Fruit fly (Drosophila melanogaster) whole organism, prepupa: ENCODE data around the gene Task6.
A peak's percentile ranks its signal among the peaks of the same experiment; 100 is the strongest.

Experiments
- Blimp-1 ChIP-seq: fragments of 200-800 bp; sonication (Bioruptor generic); optimal IDR thresholded peaks from 3 replicates; lab custom pipeline; 2017; ENCODE audit warnings: missing biosample characterization, missing genetic modification characterization, mild to moderate bottlenecking, moderate library complexity, missing genetic modification reagents
- CG10631 ChIP-seq: fragments of 200-800 bp; sonication (Bioruptor generic); optimal IDR thresholded peaks from 2 replicates; lab custom pipeline; 2016; ENCODE audit warnings: missing biosample characterization, missing genetic modification characterization
- CG10669 ChIP-seq: fragments of 200-800 bp; sonication (Bioruptor generic); optimal IDR thresholded peaks from 3 replicates; lab custom pipeline; 2018; ENCODE audit warnings: missing biosample characterization, mild to moderate bottlenecking, missing genetic modification characterization, moderate library complexity
- CG11294 ChIP-seq: fragments of 200-800 bp; sonication (Bioruptor generic); IDR thresholded peaks from 2 replicates; pipeline ENCODE4 v1.3.6; 2022; ENCODE audit warnings: missing biosample characterization, missing genetic modification characterization
- CG11762 ChIP-seq: fragments of 200-800 bp; sonication (Bioruptor generic); optimal IDR thresholded peaks from 3 replicates; lab custom pipeline; 2016; ENCODE audit warnings: missing biosample characterization, missing genetic modification characterization; ENCODE audit not compliant: insufficient read depth
- CG11902 ChIP-seq: fragments of 200-800 bp; sonication (Bioruptor generic); optimal IDR thresholded peaks from 3 replicates; lab custom pipeline; 2016; ENCODE audit warnings: missing biosample characterization, missing genetic modification characterization
- CG15336 ChIP-seq: fragments of 200-800 bp; sonication (Bioruptor generic); IDR thresholded peaks from 2 replicates; pipeline ENCODE4 v1.3.6; 2022; ENCODE audit warnings: missing biosample characterization, missing genetic modification characterization
- CG16779 ChIP-seq: fragments of 200-800 bp; sonication (Bioruptor generic); optimal IDR thresholded peaks from 3 replicates; lab custom pipeline; 2017; ENCODE audit warnings: missing biosample characterization, mild to moderate bottlenecking, missing genetic modification characterization
- CG3032 ChIP-seq: fragments of 200-800 bp; optimal IDR thresholded peaks from 2 replicates; lab custom pipeline; 2019; ENCODE audit warnings: missing biosample characterization, mild to moderate bottlenecking, missing genetic modification characterization, moderate library complexity
- CG31627 ChIP-seq: fragments of 200-800 bp; sonication (Bioruptor generic); optimal IDR thresholded peaks from 3 replicates; lab custom pipeline; 2016; ENCODE audit warnings: missing biosample characterization, missing genetic modification characterization
- CG32006 ChIP-seq: fragments of 200-800 bp; sonication (Bioruptor generic); optimal IDR thresholded peaks from 3 replicates; lab custom pipeline; 2017; ENCODE audit warnings: missing biosample characterization, mild to moderate bottlenecking, missing genetic modification characterization
- CG34406 ChIP-seq: fragments of 200-800 bp; sonication (Bioruptor generic); optimal IDR thresholded peaks from 3 replicates; lab custom pipeline; 2016; ENCODE audit warnings: missing biosample characterization, missing genetic modification characterization
- CG3919 ChIP-seq: fragments of 200-800 bp; sonication (Bioruptor generic); optimal IDR thresholded peaks from 3 replicates; lab custom pipeline; 2016; ENCODE audit warnings: missing biosample characterization, missing genetic modification characterization
- CG4318 ChIP-seq: fragments of 200-800 bp; sonication (Bioruptor generic); optimal IDR thresholded peaks from 3 replicates; lab custom pipeline; 2017; ENCODE audit warnings: missing biosample characterization, mild to moderate bottlenecking, missing genetic modification characterization
- CG6163 ChIP-seq: fragments of 200-800 bp; sonication (Bioruptor generic); IDR thresholded peaks from 3 replicates; pipeline ENCODE4 v1.3.6; 2022; ENCODE audit warnings: missing biosample characterization, missing genetic modification characterization
- CG6276 ChIP-seq: fragments of 200-800 bp; sonication (Bioruptor generic); optimal IDR thresholded peaks from 2 replicates; lab custom pipeline; 2017; ENCODE audit warnings: missing biosample characterization, mild to moderate bottlenecking, missing genetic modification characterization
- CG6792 ChIP-seq: fragments of 200-800 bp; sonication (Bioruptor generic); optimal IDR thresholded peaks from 3 replicates; lab custom pipeline; 2016; ENCODE audit warnings: missing biosample characterization, missing genetic modification characterization
- CG8119 ChIP-seq: fragments of 200-800 bp; sonication (Bioruptor generic); IDR thresholded peaks from 3 replicates; pipeline ENCODE4 v1.3.6; 2022; ENCODE audit warnings: missing biosample characterization, missing genetic modification characterization
- CG8319 ChIP-seq: fragments of 200-800 bp; sonication (Bioruptor generic); optimal IDR thresholded peaks from 3 replicates; lab custom pipeline; 2016; ENCODE audit warnings: missing biosample characterization, missing genetic modification characterization
- CG8632 ChIP-seq: fragments of 200-800 bp; sonication (Bioruptor generic); optimal IDR thresholded peaks from 3 replicates; lab custom pipeline; 2016; ENCODE audit warnings: missing biosample characterization, missing genetic modification characterization
- CG9139 ChIP-seq: fragments of 200-800 bp; sonication (Bioruptor generic); optimal IDR thresholded peaks from 3 replicates; lab custom pipeline; 2017; ENCODE audit warnings: missing biosample characterization, mild to moderate bottlenecking, missing genetic modification characterization
- Eip75B ChIP-seq: fragments of 200-800 bp; sonication (Bioruptor generic); optimal IDR thresholded peaks from 3 replicates; lab custom pipeline; 2016; ENCODE audit warnings: missing biosample characterization, missing genetic modification characterization
- Eip78C ChIP-seq: fragments of 200-800 bp; sonication (Bioruptor generic); peaks from one replicate; lab custom pipeline; 2016; ENCODE audit warnings: missing biosample characterization, missing genetic modification characterization
- Eip93F ChIP-seq: fragments of 200-800 bp; sonication (Bioruptor generic); optimal IDR thresholded peaks from 2 replicates; lab custom pipeline; 2016; ENCODE audit warnings: missing biosample characterization, mild to moderate bottlenecking, missing genetic modification characterization
- Ets21C ChIP-seq: fragments of 200-800 bp; sonication (Bioruptor generic); optimal IDR thresholded peaks from 3 replicates; lab custom pipeline; 2016; ENCODE audit warnings: missing biosample characterization, missing genetic modification characterization
- Gug ChIP-seq: fragments of 200-800 bp; sonication (Bioruptor generic); IDR thresholded peaks from 2 replicates; pipeline ENCODE4 v1.3.6; 2022; ENCODE audit warnings: missing biosample characterization, missing genetic modification characterization
- Hr38 ChIP-seq: sonication (Bioruptor generic); optimal IDR thresholded peaks from 2 replicates; lab custom pipeline; 2016; ENCODE audit warnings: missing biosample characterization, missing genetic modification characterization
- Lpt ChIP-seq: fragments of 200-800 bp; sonication (Bioruptor generic); optimal IDR thresholded peaks from 3 replicates; lab custom pipeline; 2016; ENCODE audit warnings: missing biosample characterization, missing genetic modification characterization
- OdsH ChIP-seq: fragments of 200-800 bp; sonication (Bioruptor generic); optimal IDR thresholded peaks from 3 replicates; lab custom pipeline; 2016; ENCODE audit warnings: missing biosample characterization, missing genetic modification characterization
- Smox ChIP-seq: fragments of 200-800 bp; sonication (Bioruptor generic); optimal IDR thresholded peaks from 3 replicates; lab custom pipeline; 2016; ENCODE audit warnings: missing biosample characterization, missing genetic modification characterization
- Sox102F ChIP-seq: fragments of 200-800 bp; sonication (Bioruptor generic); optimal IDR thresholded peaks from 2 replicates; lab custom pipeline; 2016; ENCODE audit warnings: missing biosample characterization, mild to moderate bottlenecking, missing genetic modification characterization
- Sox14 ChIP-seq: fragments of 200-800 bp; sonication (Bioruptor generic); optimal IDR thresholded peaks from 3 replicates; lab custom pipeline; 2016; ENCODE audit warnings: missing biosample characterization, missing genetic modification characterization
- achi ChIP-seq: fragments of 200-800 bp; sonication (Bioruptor generic); optimal IDR thresholded peaks from 3 replicates; lab custom pipeline; 2016; ENCODE audit warnings: missing biosample characterization, missing genetic modification characterization
- acj6 ChIP-seq: fragments of 200-800 bp; sonication (Bioruptor generic); optimal IDR thresholded peaks from 3 replicates; lab custom pipeline; 2016; ENCODE audit warnings: missing biosample characterization, missing genetic modification characterization
- cyc ChIP-seq: fragments of 200-800 bp; sonication (Bioruptor generic); optimal IDR thresholded peaks from 3 replicates; lab custom pipeline; 2016; ENCODE audit warnings: missing biosample characterization, missing genetic modification characterization
- dac ChIP-seq: fragments of 200-800 bp; sonication (Bioruptor generic); optimal IDR thresholded peaks from 2 replicates; lab custom pipeline; 2017; ENCODE audit warnings: missing biosample characterization, mild to moderate bottlenecking, missing genetic modification characterization
- eg ChIP-seq: fragments of 200-800 bp; sonication (Bioruptor generic); IDR thresholded peaks from 3 replicates; pipeline ENCODE4 v1.3.6; 2022; ENCODE audit warnings: missing biosample characterization, missing genetic modification characterization
- fd59A ChIP-seq: fragments of 200-800 bp; sonication (Bioruptor generic); optimal IDR thresholded peaks from 2 replicates; lab custom pipeline; 2017; ENCODE audit warnings: missing biosample characterization, mild to moderate bottlenecking, missing genetic modification characterization, missing genetic modification reagents
- fd85E ChIP-seq: fragments of 200-800 bp; sonication (Bioruptor generic); optimal IDR thresholded peaks from 3 replicates; lab custom pipeline; 2016; ENCODE audit warnings: missing biosample characterization, missing genetic modification characterization
- lz ChIP-seq: fragments of 200-800 bp; sonication (Bioruptor generic); optimal IDR thresholded peaks from 3 replicates; lab custom pipeline; 2016; ENCODE audit warnings: missing biosample characterization, missing genetic modification characterization
- net ChIP-seq: fragments of 200-800 bp; sonication (Bioruptor generic); optimal IDR thresholded peaks from 3 replicates; lab custom pipeline; 2016; ENCODE audit warnings: missing biosample characterization, missing genetic modification characterization
- spab ChIP-seq: fragments of 200-800 bp; sonication (Bioruptor generic); optimal IDR thresholded peaks from 2 replicates; lab custom pipeline; 2017; ENCODE audit warnings: missing biosample characterization, mild to moderate bottlenecking, missing genetic modification characterization, missing genetic modification reagents
- ss ChIP-seq, 2 experiments: fragments of 200-800 bp; sonication (Bioruptor generic); optimal IDR thresholded peaks; 2 replicates in 1 of 2; 3 replicates in 1 of 2; lab custom pipeline; 2017 to 2018; ENCODE audit warnings: mild to moderate bottlenecking in 2 of 2, missing biosample characterization in 2 of 2, missing genetic modification characterization in 2 of 2, moderate library complexity in 1 of 2
- topi ChIP-seq: fragments of 200-800 bp; sonication (Bioruptor generic); optimal IDR thresholded peaks from 3 replicates; lab custom pipeline; 2016; ENCODE audit warnings: missing biosample characterization, missing genetic modification characterization
- vri ChIP-seq: fragments of 200-800 bp; sonication (Bioruptor generic); optimal IDR thresholded peaks from 3 replicates; lab custom pipeline; 2016; ENCODE audit warnings: missing biosample characterization, mild to moderate bottlenecking, missing genetic modification characterization

The Task6 gene

dm6 chr3R:13645874-13646370 is 28.4 kb downstream of the Task6 start, which contains the start of gene sqd (continued):
- TF ChIP-seq CG3032 (tag; lab: Kevin White, UChicago) (peak; percentile 25), ss (GFP tag; optimal IDR thresholded peaks at IDR 0.05; lab: Kevin White, UChicago) (peak; percentile 28 to 67), CG6276 (GFP tag; lab: Kevin White, UChicago) (no peak), CG32006 (GFP tag; lab: Kevin White, UChicago) (peak; percentile 13), CG10631 (GFP tag; lab: Kevin White, UChicago) (peak; percentile 7), fd59A (GFP tag; lab: Kevin White, UChicago) (peak; percentile 14), CG31627 (GFP tag; lab: Kevin White, UChicago) (peak; percentile 57), achi (peak; percentile 67), CG8119 (GFP tag; lab: Robert Waterston, UW) (peak; percentile 16; the same call in 1 of the 3 replicates), Eip78C (GFP tag; lab: Kevin White, UChicago) (peak; percentile 88), Eip93F (GFP tag; lab: Kevin White, UChicago) (no peak), Blimp-1 (GFP tag; lab: Kevin White, UChicago) (no peak), Lpt (GFP tag; lab: Kevin White, UChicago) (peak; percentile 21), CG16779 (tag; lab: Kevin White, UChicago) (no peak), CG8319 (GFP tag; lab: Kevin White, UChicago) (no peak), CG11902 (GFP tag; lab: Kevin White, UChicago) (peak; percentile 20), vri (no peak), CG6163 (peak; percentile 57; the same call in 2 of the 3 replicates), CG34406 (peak; percentile 27), Smox (peak; percentile 53), CG4318 (GFP tag; lab: Kevin White, UChicago) (no peak), Ets21C (GFP tag; lab: Kevin White, UChicago) (peak; percentile 51), net (GFP tag; lab: Kevin White, UChicago) (peak; percentile 24), Sox102F (peak; percentile 67), OdsH (peak; percentile 65), Hr38 (GFP tag; lab: Kevin White, UChicago) (no peak), topi (peak; percentile 60), CG9139 (GFP tag; lab: Kevin White, UChicago) (peak; percentile 17)

DNA sequence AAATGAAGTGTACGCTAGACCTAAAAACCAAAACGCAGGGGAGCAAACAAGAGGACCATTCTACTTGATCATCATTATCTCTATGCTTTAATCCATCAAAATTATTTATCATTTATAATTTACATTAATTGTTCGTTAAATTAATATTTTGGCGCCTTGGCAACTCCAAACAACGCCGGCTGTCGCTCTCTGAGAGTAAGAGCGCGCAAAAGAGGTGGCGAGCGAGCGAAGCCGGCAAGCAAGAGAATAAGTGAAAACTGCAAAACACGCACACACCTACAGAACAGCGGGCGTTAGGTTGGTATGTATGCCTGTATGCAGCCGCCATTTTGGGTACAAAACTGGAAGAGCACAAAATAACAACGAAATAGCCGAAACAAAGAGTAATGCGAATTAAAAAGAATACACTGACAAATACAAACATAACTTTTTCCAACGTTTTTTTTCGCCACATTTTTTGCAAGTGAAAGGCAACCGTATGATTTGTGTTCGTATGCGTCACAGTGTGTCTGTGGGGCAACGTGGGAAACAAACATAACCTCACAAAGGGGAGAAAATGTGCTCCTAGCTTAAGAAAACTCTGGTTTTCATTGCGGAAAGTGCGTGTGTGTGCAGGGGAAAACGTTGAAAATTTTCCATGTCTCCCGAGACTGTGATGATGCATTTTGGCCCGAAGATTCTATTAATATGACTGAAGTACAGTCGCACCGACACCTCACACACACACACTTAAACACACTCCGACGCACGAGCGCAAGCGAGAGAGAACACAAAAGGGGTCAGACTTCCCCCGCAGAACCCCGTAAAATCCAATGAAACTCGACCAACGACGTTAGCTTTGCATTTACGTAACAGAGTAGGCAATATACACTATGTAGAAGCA is 29.3 kb downstream of the Task6 start:
- TF ChIP-seq net (GFP tag; lab: Kevin White, UChicago) (no peak), CG11294 (GFP tag; lab: Robert Waterston, UW) (no peak), acj6 (GFP tag; lab: Kevin White, UChicago) (no peak), eg (no peak), Eip93F (GFP tag; lab: Kevin White, UChicago) (peak; percentile 76), Smox (no peak), Eip75B (GFP tag; lab: Kevin White, UChicago) (no peak), CG11762 (GFP tag; lab: Kevin White, UChicago) (no peak), CG3919 (GFP tag; lab: Kevin White, UChicago) (no peak), CG8319 (GFP tag; lab: Kevin White, UChicago) (no peak), CG34406 (no peak), lz (GFP tag; lab: Kevin White, UChicago) (no peak), topi (peak; percentile 33), CG4318 (GFP tag; lab: Kevin White, UChicago) (no peak), CG11902 (GFP tag; lab: Kevin White, UChicago) (no peak), CG6792 (GFP tag; lab: Kevin White, UChicago) (no peak), CG8119 (GFP tag; lab: Robert Waterston, UW) (no peak; the same call in 1 of the 3 replicates), CG15336 (GFP tag; lab: Robert Waterston, UW) (peak; percentile 6; the same call in 1 of the 2 replicates), CG8632 (GFP tag; lab: Kevin White, UChicago) (no peak), CG32006 (GFP tag; lab: Kevin White, UChicago) (no peak), Sox14 (GFP tag; lab: Kevin White, UChicago) (peak; percentile 63), Eip78C (GFP tag; lab: Kevin White, UChicago) (peak; percentile 80), achi (no peak), Gug (GFP tag; lab: Robert Waterston, UW) (no peak), spab (GFP tag; lab: Kevin White, UChicago) (no peak), fd85E (GFP tag; lab: Kevin White, UChicago) (no peak), CG9139 (GFP tag; lab: Kevin White, UChicago) (no peak), Ets21C (GFP tag; lab: Kevin White, UChicago) (no peak), CG10669 (no peak), CG3032 (tag; lab: Kevin White, UChicago) (peak; percentile 44), cyc (GFP tag; lab: Kevin White, UChicago) (peak; percentile 9), dac (no peak), Lpt (GFP tag; lab: Kevin White, UChicago) (peak; percentile 17), Sox102F (peak; percentile 67)
